Fruit fly (Drosophila melanogaster): ENCODE data around the gene zfh1.

DNA sequence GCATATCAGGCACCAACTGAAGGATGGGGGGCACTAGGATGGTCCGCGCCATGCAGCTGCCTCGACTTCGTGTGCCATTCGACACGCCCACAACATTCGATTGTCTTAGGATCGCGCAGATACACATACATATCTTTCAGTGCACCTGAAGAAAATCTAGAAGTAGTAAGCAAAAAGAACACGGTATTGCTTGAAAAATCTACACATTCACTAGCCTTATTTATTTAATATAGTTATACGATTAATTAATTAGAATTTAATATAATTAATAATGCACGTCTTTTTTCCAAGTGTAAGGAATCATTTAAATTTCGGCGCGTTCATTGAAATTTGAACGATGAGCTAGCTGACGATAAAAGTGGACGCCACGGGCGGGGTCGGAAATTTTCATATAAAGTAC is 31.1 kb upstream of the zfh1 start:
- TF ChIP-seq pan (optimal IDR thresholded peaks at IDR 0.05) (no peak), usp (GFP tag; optimal IDR thresholded peaks at IDR 0.05) (no peak)

All from whole organism.